Worm (Caenorhabditis elegans) whole organism, L1 larva: ENCODE results near the gene sri-57.
A peak's percentile ranks its signal among the peaks of the same experiment; 100 is the strongest.
"Not testable (repeated sequence)": the region's sequence is repeated elsewhere in the genome, so short reads cannot be mapped to it uniquely, and the experiment has no call there.

Experiments
- C04F5.9 ChIP-seq: sonication (generic microtip); optimal IDR thresholded peaks from 2 replicates; lab custom pipeline; 2016; ENCODE audit warnings: missing genetic modification characterization, missing compliant biosample characterization
- C16A3.4 ChIP-seq: fragments of 150-350 bp; optimal IDR thresholded peaks from 2 replicates; lab custom pipeline; 2014; ENCODE audit warnings: missing biosample characterization, missing genetic modification characterization
- F16B12.6 ChIP-seq: fragments of 150-350 bp; optimal IDR thresholded peaks from 2 replicates; lab custom pipeline; 2014; ENCODE audit warnings: missing biosample characterization, missing genetic modification characterization
- Y116A8C.19 ChIP-seq: sonication (generic microtip); optimal IDR thresholded peaks from 2 replicates; lab custom pipeline; 2016; ENCODE audit warnings: missing compliant biosample characterization, missing genetic modification characterization, borderline replicate concordance
- ama-1 ChIP-seq: fragments of 150-350 bp; optimal IDR thresholded peaks from 2 replicates; lab custom pipeline; 2014
- blmp-1 ChIP-seq: fragments of 150-350 bp; optimal IDR thresholded peaks from 2 replicates; lab custom pipeline; 2014; ENCODE audit warnings: missing biosample characterization, missing genetic modification characterization
- ceh-63 ChIP-seq: fragments of 200-800 bp; sonication (Bioruptor generic); optimal IDR thresholded peaks from 2 replicates; lab custom pipeline; 2018; ENCODE audit warnings: mild to moderate bottlenecking, missing genetic modification characterization, missing compliant biosample characterization
- ceh-8 ChIP-seq: fragments of 200-800 bp; sonication (Bioruptor generic); optimal IDR thresholded peaks from 2 replicates; lab custom pipeline; 2018; ENCODE audit warnings: mild to moderate bottlenecking, missing genetic modification characterization, moderate library complexity, missing compliant biosample characterization
- ceh-82 ChIP-seq, 3 experiments: fragments of 150-350 bp in 1 of 3; sonication (generic microtip) in 2 of 3; optimal IDR thresholded peaks; 2 replicates each; lab custom pipeline; 2014 to 2017; ENCODE audit warnings: missing biosample characterization in 3 of 3, missing genetic modification characterization in 3 of 3
- ces-1 ChIP-seq: fragments of 150-350 bp; optimal IDR thresholded peaks from 2 replicates; lab custom pipeline; 2014; ENCODE audit warnings: missing biosample characterization, missing genetic modification reagents, missing genetic modification characterization
- dpl-1 ChIP-seq, 3 experiments: fragments of 150-350 bp in 2 of 3; sonication (generic microtip) in 1 of 3; optimal IDR thresholded peaks; 2 replicates each; lab custom pipeline; 2014 to 2017; ENCODE audit warnings: missing biosample characterization in 3 of 3, missing genetic modification characterization in 3 of 3, missing genetic modification reagents in 3 of 3
- efl-1 ChIP-seq, 4 experiments: fragments of 150-350 bp; optimal IDR thresholded peaks in 3 of 4; peaks in 1 of 4; 1 replicate in 1 of 4; 2 replicates in 3 of 4; lab custom pipeline; 2014; ENCODE audit warnings: missing biosample characterization in 2 of 4, missing genetic modification characterization in 2 of 4, missing genetic modification reagents in 2 of 4
- egl-27 ChIP-seq, 2 experiments: fragments of 150-350 bp in 1 of 2; sonication (generic microtip); optimal IDR thresholded peaks; 3 replicates each; lab custom pipeline; 2017 to 2018; ENCODE audit warnings: missing biosample characterization in 2 of 2, missing genetic modification characterization in 2 of 2, missing genetic modification reagents in 2 of 2
- fos-1 ChIP-seq: fragments of 150-350 bp; optimal IDR thresholded peaks from 2 replicates; lab custom pipeline; 2014; ENCODE audit warnings: missing biosample characterization, missing genetic modification characterization
- hlh-17 ChIP-seq: fragments of 200-800 bp; sonication (Bioruptor generic); optimal IDR thresholded peaks from 2 replicates; lab custom pipeline; 2018; ENCODE audit warnings: missing genetic modification characterization, mild to moderate bottlenecking, missing compliant biosample characterization, moderate library complexity, borderline replicate concordance
- hlh-4 ChIP-seq: sonication (generic microtip); optimal IDR thresholded peaks from 2 replicates; lab custom pipeline; 2016; ENCODE audit warnings: mild to moderate bottlenecking, missing genetic modification characterization, missing compliant biosample characterization
- irx-1 ChIP-seq: sonication (generic microtip); optimal IDR thresholded peaks from 2 replicates; lab custom pipeline; 2016; ENCODE audit warnings: missing genetic modification characterization, missing compliant biosample characterization
- lin-35 ChIP-seq, 2 experiments: fragments of 150-350 bp; optimal IDR thresholded peaks; 2 replicates each; lab custom pipeline; 2014; ENCODE audit warnings: missing biosample characterization in 2 of 2, missing genetic modification characterization in 2 of 2, missing genetic modification reagents in 2 of 2
- lin-39 ChIP-seq: fragments of 150-350 bp; optimal IDR thresholded peaks from 2 replicates; lab custom pipeline; 2014; ENCODE audit warnings: missing biosample characterization, missing genetic modification reagents, missing genetic modification characterization
- lsy-2 ChIP-seq, 2 experiments: fragments of 150-350 bp; optimal IDR thresholded peaks; 2 replicates each; lab custom pipeline; 2014; ENCODE audit warnings: missing biosample characterization in 2 of 2, missing genetic modification characterization in 2 of 2
- mab-9 ChIP-seq: fragments of 200-800 bp; sonication (Bioruptor generic); IDR thresholded peaks from 2 replicates; pipeline ENCODE4 v1.3.6; 2022; ENCODE audit warnings: missing genetic modification reagents, missing genetic modification characterization, missing compliant biosample characterization
- mef-2 ChIP-seq: fragments of 150-350 bp; optimal IDR thresholded peaks from 2 replicates; lab custom pipeline; 2014; ENCODE audit warnings: missing biosample characterization, missing genetic modification characterization
- nhr-12 ChIP-seq: sonication (generic microtip); optimal IDR thresholded peaks from 2 replicates; lab custom pipeline; 2017; ENCODE audit warnings: missing biosample characterization, missing genetic modification characterization
- nhr-20 ChIP-seq: sonication (generic microtip); optimal IDR thresholded peaks from 2 replicates; lab custom pipeline; 2016; ENCODE audit warnings: mild to moderate bottlenecking, missing genetic modification characterization, missing compliant biosample characterization
- nhr-237 ChIP-seq: fragments of 150-350 bp; optimal IDR thresholded peaks from 2 replicates; lab custom pipeline; 2014; ENCODE audit warnings: missing biosample characterization, missing genetic modification characterization
- nhr-47 ChIP-seq: sonication (generic microtip); optimal IDR thresholded peaks from 2 replicates; lab custom pipeline; 2016; ENCODE audit warnings: mild to moderate bottlenecking, missing genetic modification characterization, moderate library complexity, missing compliant biosample characterization
- nhr-71 ChIP-seq: sonication (generic microtip); optimal IDR thresholded peaks from 2 replicates; lab custom pipeline; 2016; ENCODE audit warnings: mild to moderate bottlenecking, missing genetic modification characterization, moderate library complexity, missing compliant biosample characterization
- nhr-76 ChIP-seq: sonication (generic microtip); optimal IDR thresholded peaks from 2 replicates; lab custom pipeline; 2017; ENCODE audit warnings: missing biosample characterization, missing genetic modification characterization
- nhr-85 ChIP-seq: sonication (generic microtip); peaks from one replicate; lab custom pipeline; 2016; ENCODE audit warnings: missing genetic modification characterization, inconsistent platforms, missing compliant biosample characterization
- nhr-90 ChIP-seq: sonication (generic microtip); optimal IDR thresholded peaks from 2 replicates; lab custom pipeline; 2016; ENCODE audit warnings: mild to moderate bottlenecking, missing genetic modification characterization, missing compliant biosample characterization; ENCODE audit not compliant: poor library complexity
- pax-3 ChIP-seq: fragments of 200-800 bp; sonication (Bioruptor generic); optimal IDR thresholded peaks from 2 replicates; lab custom pipeline; 2018; ENCODE audit warnings: mild to moderate bottlenecking, missing genetic modification characterization, moderate library complexity, missing compliant biosample characterization
- rnt-1 ChIP-seq: sonication (generic microtip); optimal IDR thresholded peaks from 2 replicates; lab custom pipeline; 2016; ENCODE audit warnings: mild to moderate bottlenecking, missing genetic modification characterization, moderate library complexity, missing compliant biosample characterization
- skn-1 ChIP-seq: fragments of 150-350 bp; optimal IDR thresholded peaks from 2 replicates; lab custom pipeline; 2014; ENCODE audit warnings: missing biosample characterization, missing genetic modification characterization
- snpc-4 ChIP-seq: fragments of 150-350 bp; optimal IDR thresholded peaks from 2 replicates; lab custom pipeline; 2014; ENCODE audit warnings: missing biosample characterization, missing genetic modification characterization
- swsn-7 ChIP-seq: sonication (generic microtip); optimal IDR thresholded peaks from 2 replicates; lab custom pipeline; 2016; ENCODE audit warnings: missing genetic modification characterization, missing compliant biosample characterization
- unc-30 ChIP-seq: sonication (generic microtip); optimal IDR thresholded peaks from 2 replicates; lab custom pipeline; 2017; ENCODE audit warnings: missing biosample characterization, missing genetic modification characterization
- unc-62 ChIP-seq: fragments of 150-350 bp; optimal IDR thresholded peaks from 2 replicates; lab custom pipeline; 2014; ENCODE audit warnings: missing biosample characterization, missing genetic modification reagents, missing genetic modification characterization
- unc-98 ChIP-seq: fragments of 200-800 bp; sonication (Bioruptor generic); IDR thresholded peaks from 2 replicates; pipeline ENCODE4 v1.3.6; 2022; ENCODE audit warnings: missing genetic modification characterization, missing compliant biosample characterization
- vab-15 ChIP-seq: sonication (generic microtip); optimal IDR thresholded peaks from 2 replicates; lab custom pipeline; 2017; ENCODE audit warnings: missing genotype, mild to moderate bottlenecking, missing genetic modification characterization, missing compliant biosample characterization
- xbp-1 ChIP-seq: sonication (generic microtip); optimal IDR thresholded peaks from 2 replicates; lab custom pipeline; 2016; ENCODE audit warnings: missing genetic modification characterization, missing compliant biosample characterization

The sri-57 gene

DNA sequence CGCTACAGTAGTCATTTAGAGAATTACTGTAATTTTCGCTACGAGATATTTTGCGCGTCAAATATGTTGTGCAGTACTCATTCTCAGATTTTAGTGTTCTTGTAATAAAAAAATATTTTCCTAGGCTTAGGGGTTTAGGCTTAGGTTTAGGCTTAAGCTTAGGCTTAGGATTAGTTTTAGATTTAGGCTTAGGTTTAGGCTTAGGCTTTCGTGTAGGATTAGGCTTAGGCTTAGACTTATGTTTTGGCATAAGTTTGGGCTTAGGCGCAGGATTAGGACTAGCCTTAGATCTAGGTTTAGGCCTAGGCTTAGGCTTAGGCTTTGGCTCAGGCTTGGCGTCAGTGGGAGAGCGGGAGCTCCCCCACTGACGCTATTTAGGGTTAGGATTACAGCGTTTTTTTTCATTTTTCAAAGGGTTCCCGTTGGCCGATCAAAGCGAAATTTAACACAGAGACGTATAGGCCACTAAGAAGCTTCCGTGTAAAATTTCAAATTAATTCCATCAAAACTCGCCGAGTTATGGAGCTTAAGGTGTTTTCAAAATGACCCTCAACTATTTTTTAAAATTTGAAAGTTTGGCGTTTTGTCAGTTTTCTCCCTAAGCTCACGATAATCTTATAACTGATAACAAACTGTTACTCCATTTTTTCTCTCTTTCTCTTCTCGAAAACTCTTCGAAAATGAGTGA lies 32.7 kb downstream of the sri-57 start, which contains the start of gene F22E5.8:
Gene F22E5.8 (plus strand): TSS at position 638 of the 688 bp plus-strand sequence.
- TF ChIP-seq C04F5.9 (tag; lab: Kevin White, UChicago); swsn-7 (tag; lab: Kevin White, UChicago); vab-15: not testable (repeated sequence)

DNA sequence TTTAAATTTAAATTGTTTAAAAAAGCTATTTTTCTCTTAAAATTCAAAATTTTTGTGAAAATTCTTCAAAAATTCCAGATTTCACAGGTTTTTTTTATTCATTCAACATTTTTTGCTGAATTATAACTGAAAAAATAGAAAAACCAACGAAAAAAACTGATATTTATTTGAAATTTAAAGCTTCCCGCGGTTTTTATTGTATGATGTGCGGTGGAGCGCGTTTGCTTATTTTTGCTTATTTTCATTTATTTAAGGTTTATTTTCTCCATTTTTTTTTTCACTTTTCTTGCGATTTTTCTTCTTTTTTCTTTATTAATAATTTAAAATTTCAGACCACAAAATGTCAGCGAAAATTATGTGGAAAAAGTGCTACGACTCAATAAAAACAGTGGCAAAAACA lies 34.2 kb downstream of the sri-57 start, which contains the start of gene F22E5.9:
Gene F22E5.9 (plus strand): TSS at position 327 of the 400 bp plus-strand sequence.
- TF ChIP-seq nhr-12 (tag; lab: Kevin White, UChicago) (no peak), lsy-2 (tag; optimal IDR thresholded peaks at IDR 0.05; lab: Kevin White, UChicago) (peak; percentile 33 to 59), nhr-47 (no peak), mab-9 (no peak), Y116A8C.19 (tag; lab: Kevin White, UChicago) (no peak), unc-62 (GFP tag; lab: Kevin White, UChicago) (no peak), xbp-1 (tag; lab: Kevin White, UChicago) (peak; percentile 9), blmp-1 (peak; percentile 13), ceh-82 (tag; optimal IDR thresholded peaks at IDR 0.05; lab: Kevin White, UChicago) (no peak), irx-1 (peak; percentile 4), unc-30 (tag; lab: Kevin White, UChicago) (no peak), nhr-90 (tag; lab: Kevin White, UChicago) (no peak), skn-1 (tag; lab: Kevin White, UChicago) (peak; percentile 57), F16B12.6 (tag; lab: Kevin White, UChicago) (no peak), lin-39 (tag; lab: Kevin White, UChicago) (no peak), fos-1 (no peak), nhr-71 (tag; lab: Kevin White, UChicago) (no peak), ceh-8 (GFP tag; lab: Kevin White, UChicago) (no peak), dpl-1 (GFP tag; optimal IDR thresholded peaks at IDR 0.05; lab: Kevin White, UChicago) (peak; percentile 81 to 91 (median 89)), snpc-4 (no peak), nhr-237 (tag; lab: Kevin White, UChicago) (no peak), mef-2 (no peak), hlh-17 (GFP tag; lab: Kevin White, UChicago) (no peak), C16A3.4 (tag; lab: Kevin White, UChicago) (peak; percentile 16), nhr-85 (peak; percentile 48), lin-35 (GFP tag; optimal IDR thresholded peaks at IDR 0.05; lab: Kevin White, UChicago) (peak; percentile 80 to 92), ama-1 (lab: Kevin White, UChicago) (no peak), pax-3 (tag; lab: Kevin White, UChicago) (no peak), unc-98 (no peak), egl-27 (tag; optimal IDR thresholded peaks at IDR 0.05; lab: Kevin White, UChicago) (no peak), ceh-63 (no peak), C04F5.9 (tag; lab: Kevin White, UChicago) (no peak), rnt-1 (tag; lab: Kevin White, UChicago) (no peak), hlh-4 (tag; lab: Kevin White, UChicago) (no peak), nhr-20 (tag; lab: Kevin White, UChicago) (peak; percentile 25), swsn-7 (tag; lab: Kevin White, UChicago) (peak; percentile 17), nhr-76 (tag; lab: Kevin White, UChicago) (no peak), efl-1 (optimal IDR thresholded peaks at IDR 0.05; lab: Kevin White, UChicago) (peak; percentile 91 to 97), efl-1 (GFP tag; optimal IDR thresholded peaks at IDR 0.05 in 1 of 2; lab: Kevin White, UChicago) (peak; percentile 91 to 99), ces-1 (GFP tag; lab: Kevin White, UChicago) (no peak)
